Fruit fly (Drosophila melanogaster) whole organism, embryonic: ENCODE data around the gene Sec3.
A peak's percentile ranks its signal among the peaks of the same experiment; 100 is the strongest.

Experiments used
- Atf3 ChIP-seq: fragments of 200-800 bp; sonication (Bioruptor generic); optimal IDR thresholded peaks from 3 replicates; lab custom pipeline; 2016; ENCODE audit warnings: missing biosample characterization, missing genetic modification characterization
- Bdp1 ChIP-seq: fragments of 200-800 bp; sonication (Bioruptor generic); optimal IDR thresholded peaks from 3 replicates; lab custom pipeline; 2016; ENCODE audit warnings: missing biosample characterization, missing genetic modification characterization
- CG1024 ChIP-seq: fragments of 200-800 bp; sonication (Bioruptor generic); IDR thresholded peaks from 2 replicates; pipeline ENCODE4 v1.3.6; 2022; ENCODE audit warnings: missing biosample characterization, missing genetic modification characterization
- CG12236 ChIP-seq: fragments of 200-800 bp; sonication (Bioruptor generic); optimal IDR thresholded peaks from 2 replicates; lab custom pipeline; 2016; ENCODE audit warnings: missing biosample characterization, missing genetic modification characterization
- CG13296 ChIP-seq: fragments of 200-800 bp; sonication (Bioruptor generic); optimal IDR thresholded peaks from 3 replicates; lab custom pipeline; 2018; ENCODE audit warnings: missing biosample characterization, mild to moderate bottlenecking, missing genetic modification characterization
- CG14710 ChIP-seq: fragments of 200-800 bp; sonication (Bioruptor generic); optimal IDR thresholded peaks from 3 replicates; lab custom pipeline; 2019; ENCODE audit warnings: missing biosample characterization, mild to moderate bottlenecking, missing genetic modification characterization, moderate library complexity
- CG15073 ChIP-seq: fragments of 200-800 bp; sonication (Bioruptor generic); optimal IDR thresholded peaks from 2 replicates; lab custom pipeline; 2016; ENCODE audit warnings: missing biosample characterization, missing genetic modification characterization
- CG17359 ChIP-seq: fragments of 200-800 bp; sonication (Bioruptor generic); optimal IDR thresholded peaks from 3 replicates; lab custom pipeline; 2018; ENCODE audit warnings: missing biosample characterization, mild to moderate bottlenecking, missing genetic modification characterization, moderate library complexity
- CG2889 ChIP-seq: fragments of 200-800 bp; sonication (Bioruptor generic); IDR thresholded peaks from 3 replicates; pipeline ENCODE4 v1.3.6; 2022; ENCODE audit warnings: missing biosample characterization, missing genetic modification characterization
- CG31388 ChIP-seq: fragments of 200-800 bp; sonication (Bioruptor generic); optimal IDR thresholded peaks from 2 replicates; lab custom pipeline; 2016; ENCODE audit warnings: missing biosample characterization, missing genetic modification characterization
- CG3407 ChIP-seq: fragments of 200-800 bp; sonication (Bioruptor generic); optimal IDR thresholded peaks from 2 replicates; lab custom pipeline; 2018; ENCODE audit warnings: missing biosample characterization, mild to moderate bottlenecking, missing genetic modification characterization
- CG7357 ChIP-seq: fragments of 200-800 bp; sonication (Bioruptor generic); IDR thresholded peaks from 3 replicates; pipeline ENCODE4 v1.3.6; 2022; ENCODE audit warnings: missing biosample characterization, missing genetic modification characterization
- CG8290 ChIP-seq, 3 experiments: fragments of 200-800 bp; sonication (Bioruptor generic); optimal IDR thresholded peaks; 2 replicates each; lab custom pipeline; 2016 to 2019; ENCODE audit warnings: missing biosample characterization in 3 of 3, missing genetic modification characterization in 3 of 3, mild to moderate bottlenecking in 2 of 3, moderate library complexity in 1 of 3
- Chrac-16 ChIP-seq: fragments of 200-800 bp; sonication (Bioruptor generic); optimal IDR thresholded peaks from 3 replicates; lab custom pipeline; 2016; ENCODE audit warnings: missing biosample characterization, missing genetic modification characterization
- Dek ChIP-seq: fragments of 200-800 bp; sonication (Bioruptor generic); optimal IDR thresholded peaks from 3 replicates; lab custom pipeline; 2019; ENCODE audit warnings: missing biosample characterization, mild to moderate bottlenecking, missing genetic modification characterization, moderate library complexity
- Doc2 ChIP-seq: fragments of 200-800 bp; sonication (Bioruptor generic); IDR thresholded peaks from 2 replicates; pipeline ENCODE4 v1.3.6; 2022; ENCODE audit warnings: missing biosample characterization, missing genetic modification characterization
- ERR ChIP-seq: fragments of 200-800 bp; sonication (Bioruptor generic); optimal IDR thresholded peaks from 2 replicates; lab custom pipeline; 2016; ENCODE audit warnings: missing biosample characterization, missing genetic modification characterization
- HLH54F ChIP-seq: fragments of 200-800 bp; sonication (Bioruptor generic); optimal IDR thresholded peaks from 3 replicates; lab custom pipeline; 2016; ENCODE audit warnings: missing biosample characterization, missing genetic modification characterization
- MESR4 ChIP-seq: fragments of 200-800 bp; sonication (Bioruptor generic); optimal IDR thresholded peaks from 2 replicates; lab custom pipeline; 2018; ENCODE audit warnings: missing biosample characterization, mild to moderate bottlenecking, missing genetic modification characterization, moderate library complexity
- MTF-1 ChIP-seq: fragments of 200-800 bp; sonication (Bioruptor generic); optimal IDR thresholded peaks from 2 replicates; lab custom pipeline; 2018; ENCODE audit warnings: missing biosample characterization, mild to moderate bottlenecking, missing genetic modification characterization, borderline replicate concordance
- Max ChIP-seq: fragments of 200-800 bp; sonication (Bioruptor generic); optimal IDR thresholded peaks from 2 replicates; lab custom pipeline; 2016; ENCODE audit warnings: missing biosample characterization, mild to moderate bottlenecking, missing genetic modification characterization
- Nf-YB ChIP-seq: fragments of 200-800 bp; sonication (Bioruptor generic); optimal IDR thresholded peaks from 3 replicates; lab custom pipeline; 2019; ENCODE audit warnings: missing biosample characterization, mild to moderate bottlenecking, missing genetic modification characterization, moderate library complexity
- Pdp1 ChIP-seq, 2 experiments: fragments of 200-800 bp; sonication (Bioruptor generic); optimal IDR thresholded peaks; 3 replicates each; lab custom pipeline; 2016; ENCODE audit warnings: missing biosample characterization in 2 of 2, missing genetic modification characterization in 2 of 2, mild to moderate bottlenecking in 1 of 2, moderate library complexity in 1 of 2
- Six4 ChIP-seq: fragments of 200-800 bp; sonication (Bioruptor generic); optimal IDR thresholded peaks from 2 replicates; lab custom pipeline; 2016; ENCODE audit warnings: missing biosample characterization, missing genetic modification characterization
- Spps ChIP-seq: fragments of 200-800 bp; sonication (Bioruptor generic); optimal IDR thresholded peaks from 2 replicates; lab custom pipeline; 2018; ENCODE audit warnings: missing biosample characterization, mild to moderate bottlenecking, missing genetic modification characterization
- ac ChIP-seq: fragments of 200-800 bp; sonication (Bioruptor generic); optimal IDR thresholded peaks from 3 replicates; lab custom pipeline; 2017; ENCODE audit warnings: missing biosample characterization, mild to moderate bottlenecking, missing genetic modification characterization
- ap ChIP-seq: fragments of 200-800 bp; sonication (Bioruptor generic); IDR thresholded peaks from 2 replicates; pipeline ENCODE4 v1.3.6; 2022; ENCODE audit warnings: missing biosample characterization, missing genetic modification characterization
- bowl ChIP-seq: fragments of 200-800 bp; sonication (Bioruptor generic); IDR thresholded peaks from 2 replicates; pipeline ENCODE4 v1.3.6; 2022; ENCODE audit warnings: missing biosample characterization, missing genetic modification characterization
- br ChIP-seq: fragments of >200 bp; optimal IDR thresholded peaks from 2 replicates; lab custom pipeline; 2017
- caup ChIP-seq: fragments of 200-800 bp; sonication (Bioruptor generic); optimal IDR thresholded peaks from 3 replicates; lab custom pipeline; 2017; ENCODE audit warnings: missing biosample characterization, mild to moderate bottlenecking, missing genetic modification characterization, moderate library complexity; ENCODE audit not compliant: severe bottlenecking
- crc ChIP-seq: fragments of 200-800 bp; sonication (Bioruptor generic); optimal IDR thresholded peaks from 2 replicates; lab custom pipeline; 2016; ENCODE audit warnings: missing biosample characterization, missing genetic modification characterization
- danr ChIP-seq: fragments of 200-800 bp; sonication (Bioruptor generic); IDR thresholded peaks from 2 replicates; pipeline ENCODE4 v1.3.6; 2022; ENCODE audit warnings: missing biosample characterization, missing genetic modification characterization
- emc ChIP-seq: fragments of 200-800 bp; sonication (Bioruptor generic); optimal IDR thresholded peaks from 2 replicates; lab custom pipeline; 2016; ENCODE audit warnings: missing biosample characterization, missing genetic modification characterization
- eve ChIP-seq, 2 experiments: fragments of >200 bp; optimal IDR thresholded peaks; 2 replicates each; lab custom pipeline; 2017; ENCODE audit warnings: missing biosample characterization in 2 of 2, missing genetic modification characterization in 2 of 2
- fd96Cb ChIP-seq: fragments of 200-800 bp; sonication (Bioruptor generic); optimal IDR thresholded peaks from 2 replicates; lab custom pipeline; 2018; ENCODE audit warnings: missing biosample characterization, mild to moderate bottlenecking, missing genetic modification characterization, moderate library complexity
- ham ChIP-seq: fragments of 200-800 bp; sonication (Bioruptor generic); IDR thresholded peaks from 2 replicates; pipeline ENCODE4 v1.3.6; 2022; ENCODE audit warnings: missing biosample characterization, missing genetic modification characterization
- hb ChIP-seq: fragments of 200-800 bp; sonication (Bioruptor generic); IDR thresholded peaks from 3 replicates; pipeline ENCODE4 v1.3.6; 2022; ENCODE audit warnings: missing biosample characterization, missing genetic modification characterization; ENCODE audit not compliant: partially characterized antibody
- mirr ChIP-seq: fragments of 200-800 bp; sonication (Bioruptor generic); optimal IDR thresholded peaks from 3 replicates; lab custom pipeline; 2018; ENCODE audit warnings: missing biosample characterization, mild to moderate bottlenecking, missing genetic modification characterization
- nom ChIP-seq: fragments of 200-800 bp; sonication (Bioruptor generic); optimal IDR thresholded peaks from 2 replicates; lab custom pipeline; 2017; ENCODE audit warnings: missing biosample characterization, missing genetic modification characterization, mild to moderate bottlenecking, moderate library complexity, missing genetic modification reagents
- pho ChIP-seq: fragments of 200-800 bp; sonication (Bioruptor generic); optimal IDR thresholded peaks from 2 replicates; lab custom pipeline; 2016; ENCODE audit warnings: missing biosample characterization, missing genetic modification characterization
- pum ChIP-seq: fragments of 200-800 bp; sonication (Bioruptor generic); optimal IDR thresholded peaks from 2 replicates; lab custom pipeline; 2016; ENCODE audit warnings: missing biosample characterization, missing genetic modification characterization
- pzg ChIP-seq: fragments of 200-800 bp; sonication (Bioruptor generic); optimal IDR thresholded peaks from 3 replicates; lab custom pipeline; 2018; ENCODE audit warnings: missing biosample characterization, mild to moderate bottlenecking, missing genetic modification characterization, moderate library complexity
- row ChIP-seq: fragments of 200-800 bp; sonication (Bioruptor generic); IDR thresholded peaks from 3 replicates; pipeline ENCODE4 v1.3.6; 2022; ENCODE audit warnings: missing biosample characterization, missing genetic modification characterization
- sens ChIP-seq: fragments of 200-800 bp; sonication (Bioruptor generic); peaks from one replicate; lab custom pipeline; 2016; ENCODE audit warnings: missing biosample characterization, missing genetic modification characterization
- sim ChIP-seq: fragments of 200-800 bp; sonication (Bioruptor generic); IDR thresholded peaks from 2 replicates; pipeline ENCODE4 v1.3.6; 2022; ENCODE audit warnings: missing biosample characterization, missing genetic modification characterization
- sima ChIP-seq: fragments of 200-800 bp; sonication (Bioruptor generic); optimal IDR thresholded peaks from 2 replicates; lab custom pipeline; 2016; ENCODE audit warnings: missing biosample characterization, missing genetic modification characterization
- sisA ChIP-seq: fragments of 200-800 bp; sonication (Bioruptor generic); IDR thresholded peaks from 2 replicates; pipeline ENCODE4 v1.3.6; 2022; ENCODE audit warnings: missing biosample characterization, missing genetic modification characterization
- sr ChIP-seq: fragments of 200-800 bp; sonication (Bioruptor generic); IDR thresholded peaks from 3 replicates; pipeline ENCODE4 v1.3.6; 2022; ENCODE audit warnings: missing biosample characterization, missing genetic modification characterization
- vnd ChIP-seq: fragments of 200-800 bp; sonication (Bioruptor generic); IDR thresholded peaks from 3 replicates; pipeline ENCODE4 v1.3.6; 2022; ENCODE audit warnings: missing biosample characterization, missing genetic modification characterization; ENCODE audit not compliant: partially characterized antibody
- yki ChIP-seq: fragments of >200 bp; optimal IDR thresholded peaks from 3 replicates; lab custom pipeline; 2018
- zen ChIP-seq: fragments of 200-800 bp; sonication (Bioruptor generic); optimal IDR thresholded peaks from 3 replicates; lab custom pipeline; 2018; ENCODE audit warnings: missing biosample characterization, mild to moderate bottlenecking, missing genetic modification characterization, moderate library complexity

The Sec3 gene

DNA sequence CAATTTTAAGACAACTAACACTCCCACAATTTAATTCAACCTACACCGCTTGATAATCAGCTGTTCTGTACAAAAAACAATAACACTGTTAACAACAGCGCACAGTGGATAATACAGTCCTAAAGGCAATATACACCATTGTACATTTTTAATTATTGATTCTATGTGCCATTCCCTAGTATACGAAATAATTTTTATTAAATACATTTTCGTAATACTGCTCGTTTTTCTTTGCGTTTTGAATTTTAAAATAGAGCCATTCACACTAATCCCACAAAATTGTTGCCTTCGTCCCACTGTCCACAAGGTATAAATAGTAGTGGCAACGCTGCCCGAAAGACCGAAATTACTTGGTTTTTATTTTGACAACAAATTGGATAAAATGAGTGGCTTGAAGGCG lies 8.5 kb upstream of the Sec3 start, which contains the start of the genes Coq4 and CG32176 (continued):
- TF ChIP-seq CG2889 (GFP tag; lab: Robert Waterston, UW) (peak; percentile 97), row (GFP tag; lab: Robert Waterston, UW) (peak; percentile 100), crc (peak; percentile 98), CG14710 (tag; lab: Kevin White, UChicago) (peak; percentile 96), br (lab: Kevin White, UChicago) (no peak), sr (GFP tag; lab: Robert Waterston, UW) (peak; percentile 92), Max (GFP tag; lab: Kevin White, UChicago) (peak; percentile 98), CG31388 (GFP tag; lab: Kevin White, UChicago) (peak; percentile 96), bowl (peak; percentile 90), Six4 (GFP tag; lab: Kevin White, UChicago) (peak; percentile 98), HLH54F (GFP tag; lab: Kevin White, UChicago) (peak; percentile 99), sim (GFP tag; lab: Robert Waterston, UW) (peak; percentile 92), Pdp1 (GFP tag; optimal IDR thresholded peaks at IDR 0.05; lab: Kevin White, UChicago) (peak; percentile 96 to 99), Dek (tag; lab: Kevin White, UChicago) (peak; percentile 97), emc (peak; percentile 95), danr (GFP tag; lab: Robert Waterston, UW) (peak; percentile 92), ham (GFP tag; lab: Robert Waterston, UW) (peak; percentile 92), Bdp1 (GFP tag; lab: Kevin White, UChicago) (peak; percentile 94), Spps (tag; lab: Kevin White, UChicago) (peak; percentile 93), MTF-1 (GFP tag; lab: Kevin White, UChicago) (peak; percentile 93), pzg (GFP tag; lab: Kevin White, UChicago) (peak; percentile 69), mirr (GFP tag; lab: Kevin White, UChicago) (peak; percentile 95), CG13296 (GFP tag; lab: Kevin White, UChicago) (peak; percentile 95), hb (GFP tag; lab: Robert Waterston, UW) (peak; percentile 44; the same call in 1 of the 3 replicates), sens (GFP tag; lab: Kevin White, UChicago) (peak; percentile 100), CG1024 (GFP tag; lab: Robert Waterston, UW) (peak; percentile 94), fd96Cb (tag; lab: Kevin White, UChicago) (peak; percentile 98), yki (no peak), eve (GFP tag; optimal IDR thresholded peaks at IDR 0.05; lab: Kevin White, UChicago) (peak; percentile 30 to 97), CG12236 (GFP tag; lab: Kevin White, UChicago) (peak; percentile 92), CG15073 (GFP tag; lab: Kevin White, UChicago) (peak; percentile 89), Nf-YB (GFP tag; lab: Kevin White, UChicago) (peak; percentile 84), CG3407 (GFP tag; lab: Kevin White, UChicago) (peak; percentile 93), Doc2 (GFP tag; lab: Robert Waterston, UW) (peak; percentile 95), ERR (GFP tag; lab: Kevin White, UChicago) (peak; percentile 95), caup (GFP tag; lab: Kevin White, UChicago) (peak; percentile 96), Chrac-16 (peak; percentile 99), CG7357 (GFP tag; lab: Robert Waterston, UW) (peak; percentile 94), CG17359 (tag; lab: Kevin White, UChicago) (peak; percentile 98), pum (GFP tag; lab: Kevin White, UChicago) (peak; percentile 99), MESR4 (peak; percentile 71), nom (GFP tag; lab: Kevin White, UChicago) (peak; percentile 83), ap (GFP tag; lab: Robert Waterston, UW) (peak; percentile 97), sima (GFP tag; lab: Kevin White, UChicago) (peak; percentile 92), zen (tag; lab: Kevin White, UChicago) (peak; percentile 97), pho (peak; percentile 99), Atf3 (GFP tag; lab: Kevin White, UChicago) (peak; percentile 98), ac (GFP tag; lab: Kevin White, UChicago) (peak; percentile 88), vnd (peak; percentile 63; the same call in 2 of the 3 replicates), sisA (GFP tag; lab: Robert Waterston, UW) (peak; percentile 99), CG8290 (GFP tag; optimal IDR thresholded peaks at IDR 0.05; lab: Kevin White, UChicago) (peak; percentile 97), CG8290 (tag; optimal IDR thresholded peaks at IDR 0.05; lab: Kevin White, UChicago) (peak; percentile 85 to 99)
